Worm (Caenorhabditis elegans): ENCODE data around the gene ogr-2.

The ogr-2 gene

DNA sequence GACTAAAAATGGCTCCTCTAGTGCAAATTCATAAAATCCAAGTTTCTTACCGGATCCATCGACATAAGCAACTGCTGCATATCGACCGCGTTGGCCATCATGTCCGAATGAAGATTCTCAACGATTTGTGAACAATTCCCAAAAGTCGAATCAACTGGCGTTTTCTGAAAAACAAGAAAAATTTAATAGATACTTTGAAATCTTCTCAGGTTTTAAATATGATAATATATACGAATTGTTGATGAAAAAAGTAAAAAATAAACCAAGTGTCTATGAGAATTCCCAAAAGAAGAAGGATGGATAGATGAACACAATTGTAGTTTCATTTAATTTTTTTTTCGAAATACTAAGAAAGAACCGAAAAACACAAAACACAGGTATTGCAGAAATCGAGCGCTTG lies 26.9 kb downstream of the ogr-2 start, which contains the start of gene die-1:
die-1 (minus strand) TSS at position 101 of the 400 bp plus-strand sequence.
- TF ChIP-seq tab-1 (GFP tag; IDR thresholded peaks at IDR 0.05) (no peak), klf-2 (GFP tag; conservative IDR thresholded peaks at IDR 0.05) (no peak), ztf-23 (GFP tag; IDR thresholded peaks at IDR 0.05) (no peak), T22C8.4 (GFP tag; IDR thresholded peaks at IDR 0.05) (no peak), flt-1 (GFP tag; IDR thresholded peaks at IDR 0.05) (no peak), ref-1 (GFP tag; conservative IDR thresholded peaks at IDR 0.05) (no peak), med-1 (GFP tag; optimal IDR thresholded peaks at IDR 0.05; ENCODE audit: insufficient read depth) (no peak), ztf-29 (GFP tag; IDR thresholded peaks at IDR 0.05) (no peak), cog-1 (tag; optimal IDR thresholded peaks at IDR 0.05) (no peak)

DNA sequence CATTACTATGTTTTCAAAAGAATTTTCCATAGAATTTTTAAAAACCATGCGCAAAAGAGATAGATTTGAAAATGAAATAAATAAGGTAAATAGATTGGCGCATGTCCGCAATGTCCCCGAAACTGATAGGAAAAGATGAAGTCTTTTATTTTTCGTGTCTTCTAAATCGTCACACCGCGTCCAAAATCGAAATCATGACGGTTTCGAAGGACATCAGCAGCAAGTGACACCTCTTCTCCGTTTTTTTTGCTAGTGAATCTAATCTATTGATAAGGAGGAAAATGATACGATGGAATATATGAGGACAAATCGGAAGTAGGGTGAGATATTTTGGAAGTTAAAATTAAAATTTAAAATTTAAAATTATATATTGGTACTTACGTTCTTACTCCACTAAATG lies 33.1 kb downstream of the ogr-2 start:
- no peak for TF ChIP-seq T22C8.4 (GFP tag; IDR thresholded peaks at IDR 0.05)
- no peak for TF ChIP-seq ref-1 (GFP tag; conservative IDR thresholded peaks at IDR 0.05)

DNA sequence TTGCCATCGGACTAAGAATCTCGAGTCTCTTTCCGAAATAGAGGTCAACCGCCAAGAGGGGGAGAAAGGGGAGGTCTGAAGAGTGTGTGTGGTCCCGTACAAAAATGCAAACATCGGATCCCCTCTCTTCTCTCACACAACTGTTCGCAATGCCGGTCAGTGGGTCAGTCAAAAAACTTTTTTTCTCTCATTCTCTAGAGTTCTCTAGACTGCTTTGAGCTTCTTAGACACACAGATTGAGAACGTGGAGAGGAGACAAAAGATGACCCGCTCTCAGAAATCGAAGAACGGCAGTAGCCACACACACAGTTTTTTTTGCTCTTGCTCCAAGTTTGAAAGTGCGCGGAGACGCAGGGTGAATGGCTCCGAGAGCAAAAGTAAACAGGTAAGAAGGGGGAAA lies 34.9 kb downstream of the ogr-2 start:
- TF ChIP-seq ref-1 (GFP tag; conservative IDR thresholded peaks at IDR 0.05) (no peak), flt-1 (GFP tag; IDR thresholded peaks at IDR 0.05) (peak; percentile 46; the same call in 1 of the 2 replicates)

DNA sequence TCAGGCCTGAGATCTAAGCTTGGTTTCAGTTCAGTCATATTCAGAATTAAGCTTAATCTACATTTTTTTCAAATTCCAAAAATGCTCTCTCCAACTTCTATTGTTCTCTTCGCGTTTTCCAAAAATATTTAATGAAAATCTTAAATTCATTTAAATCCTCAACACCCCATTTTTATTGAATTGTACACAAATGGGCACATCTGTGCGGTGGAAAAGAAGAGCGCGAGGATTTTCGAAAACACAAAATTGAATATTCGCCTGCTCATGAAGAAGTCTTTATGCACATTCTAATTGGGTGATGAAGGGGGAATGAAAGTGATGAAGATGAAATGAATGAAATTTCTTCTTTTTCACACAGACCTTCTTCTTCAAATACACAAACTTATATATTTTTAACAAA lies 43.5 kb downstream of the ogr-2 start:
- no peak for TF ChIP-seq ztf-29 (GFP tag; IDR thresholded peaks at IDR 0.05)
- no peak for TF ChIP-seq T22C8.4 (GFP tag; IDR thresholded peaks at IDR 0.05)
- TF ChIP-seq flt-1 (GFP tag; IDR thresholded peaks at IDR 0.05) = no peak
- TF ChIP-seq tab-1 (GFP tag; IDR thresholded peaks at IDR 0.05) = no peak
- TF ChIP-seq klf-2 (GFP tag; conservative IDR thresholded peaks at IDR 0.05) = no peak
- TF ChIP-seq med-1 (GFP tag; optimal IDR thresholded peaks at IDR 0.05; ENCODE audit: insufficient read depth) = no peak
- no peak for TF ChIP-seq ztf-23 (GFP tag; IDR thresholded peaks at IDR 0.05)
- no peak for TF ChIP-seq ref-1 (GFP tag; conservative IDR thresholded peaks at IDR 0.05)
- TF ChIP-seq cog-1 (tag; optimal IDR thresholded peaks at IDR 0.05) = no peak

Data from whole organism, midembryonic.